Fruit fly (Drosophila melanogaster) whole organism, pupa: ENCODE measurements around the gene CG32564.

ENCODE experiments used
- CG10348 ChIP-seq: fragments of 200-800 bp; sonication (Bioruptor generic); IDR thresholded peaks from 2 replicates; pipeline ENCODE4 v1.3.6; 2022; ENCODE audit warnings: missing biosample characterization, missing genetic modification characterization
- CG12605 ChIP-seq: fragments of 200-800 bp; sonication (Bioruptor generic); IDR thresholded peaks from 2 replicates; pipeline ENCODE4 v1.3.6; 2022; ENCODE audit warnings: missing biosample characterization, missing genetic modification characterization
- CG13204 ChIP-seq: fragments of 200-800 bp; sonication (Bioruptor generic); optimal IDR thresholded peaks from 2 replicates; lab custom pipeline; 2018; ENCODE audit warnings: missing biosample characterization, mild to moderate bottlenecking, missing genetic modification characterization, moderate library complexity
- CG14655 ChIP-seq: fragments of 200-800 bp; sonication (Bioruptor generic); optimal IDR thresholded peaks from 3 replicates; lab custom pipeline; 2017; ENCODE audit warnings: mild to moderate bottlenecking, missing biosample characterization, missing genetic modification reagents, missing genetic modification characterization
- CG15710 ChIP-seq: fragments of 200-800 bp; sonication (Bioruptor generic); optimal IDR thresholded peaks from 2 replicates; lab custom pipeline; 2018; ENCODE audit warnings: missing biosample characterization, mild to moderate bottlenecking, missing genetic modification characterization, moderate library complexity
- CG17806 ChIP-seq: fragments of 200-800 bp; sonication (Bioruptor generic); optimal IDR thresholded peaks from 2 replicates; lab custom pipeline; 2018; ENCODE audit warnings: missing biosample characterization, mild to moderate bottlenecking, missing genetic modification characterization, moderate library complexity
- CG32121 ChIP-seq: fragments of 200-800 bp; sonication (Bioruptor generic); IDR thresholded peaks from 2 replicates; pipeline ENCODE4 v1.3.6; 2022; ENCODE audit warnings: missing biosample characterization, missing genetic modification characterization
- CG34367 ChIP-seq: fragments of 200-800 bp; sonication (Bioruptor generic); optimal IDR thresholded peaks from 2 replicates; lab custom pipeline; 2018; ENCODE audit warnings: missing biosample characterization, mild to moderate bottlenecking, missing genetic modification characterization
- CG4496 ChIP-seq: fragments of 200-800 bp; sonication (Bioruptor generic); IDR thresholded peaks from 3 replicates; pipeline ENCODE4 v1.3.6; 2022; ENCODE audit warnings: missing biosample characterization, missing genetic modification characterization
- CG8159 ChIP-seq: fragments of 200-800 bp; sonication (Bioruptor generic); optimal IDR thresholded peaks from 3 replicates; lab custom pipeline; 2018; ENCODE audit warnings: missing biosample characterization, mild to moderate bottlenecking, missing genetic modification characterization, moderate library complexity
- CG8301 ChIP-seq: fragments of 200-800 bp; sonication (Bioruptor generic); optimal IDR thresholded peaks from 2 replicates; lab custom pipeline; 2018; ENCODE audit warnings: missing biosample characterization, mild to moderate bottlenecking, missing genetic modification characterization
- CG9948 ChIP-seq: fragments of 200-800 bp; sonication (Bioruptor generic); optimal IDR thresholded peaks from 2 replicates; lab custom pipeline; 2018; ENCODE audit warnings: missing biosample characterization, mild to moderate bottlenecking, missing genetic modification characterization, moderate library complexity
- D1 ChIP-seq: fragments of 200-800 bp; sonication (Bioruptor generic); optimal IDR thresholded peaks from 2 replicates; lab custom pipeline; 2018; ENCODE audit warnings: missing biosample characterization, mild to moderate bottlenecking, missing genetic modification characterization, moderate library complexity
- EcR ChIP-seq: fragments of 200-800 bp; sonication (Bioruptor generic); optimal IDR thresholded peaks from 3 replicates; lab custom pipeline; 2019; ENCODE audit warnings: missing biosample characterization, missing genetic modification characterization, mild to moderate bottlenecking, moderate library complexity, missing genetic modification reagents
- Ets98B ChIP-seq: fragments of 200-800 bp; sonication (Bioruptor generic); IDR thresholded peaks from 2 replicates; pipeline ENCODE4 v1.3.6; 2022; ENCODE audit warnings: missing biosample characterization, missing genetic modification characterization
- Pif1A ChIP-seq: fragments of 200-800 bp; sonication (Bioruptor generic); optimal IDR thresholded peaks from 3 replicates; lab custom pipeline; 2016; ENCODE audit warnings: missing biosample characterization, missing genetic modification characterization
- Pif1B ChIP-seq: fragments of 200-800 bp; sonication (Bioruptor generic); optimal IDR thresholded peaks from 3 replicates; lab custom pipeline; 2016; ENCODE audit warnings: missing biosample characterization, missing genetic modification characterization
- Snoo ChIP-seq: fragments of 200-800 bp; sonication (Bioruptor generic); optimal IDR thresholded peaks from 3 replicates; lab custom pipeline; 2017; ENCODE audit warnings: missing biosample characterization, mild to moderate bottlenecking, missing genetic modification characterization, inconsistent platforms
- fd96Ca ChIP-seq: fragments of 200-800 bp; sonication (Bioruptor generic); IDR thresholded peaks from 3 replicates; pipeline ENCODE4 v1.3.6; 2022; ENCODE audit warnings: missing biosample characterization, missing genetic modification characterization
- gl ChIP-seq: fragments of 200-800 bp; sonication (Bioruptor generic); optimal IDR thresholded peaks from 2 replicates; lab custom pipeline; 2018; ENCODE audit warnings: missing biosample characterization, mild to moderate bottlenecking, missing genetic modification characterization
- rn ChIP-seq: fragments of 200-800 bp; sonication (Bioruptor generic); IDR thresholded peaks from 2 replicates; pipeline ENCODE4 v1.3.6; 2022; ENCODE audit warnings: missing biosample characterization, missing genetic modification characterization

CG32564 gene

dm6 chrX:17218232-17218951 is 12.2 kb downstream of the CG32564 start, which contains the start of gene CG12998:
Gene CG12998, plus strand, starts transcription at chrX:17218667.
- TF ChIP-seq CG34367 (tag; lab: Kevin White, UChicago) (no peak), CG15710 (tag; lab: Kevin White, UChicago) (no peak), Pif1B (peak; percentile 28), CG10348 (no peak), CG32121 (GFP tag; lab: Robert Waterston, UW) (no peak), CG4496 (GFP tag; lab: Robert Waterston, UW) (peak; percentile 65; the same call in 2 of the 3 replicates), fd96Ca (peak; percentile 64; the same call in 2 of the 3 replicates), CG12605 (GFP tag; lab: Robert Waterston, UW) (0 out of 2 replicates have a peak, but pooled peaks have one; percentile 11), D1 (tag; lab: Kevin White, UChicago) (no peak), Ets98B (GFP tag; lab: Robert Waterston, UW) (peak; percentile 47), EcR (GFP tag; lab: Kevin White, UChicago) (no peak), CG8159 (tag; lab: Kevin White, UChicago) (peak; percentile 59), Snoo (no peak), rn (GFP tag; lab: Robert Waterston, UW) (no peak), CG13204 (GFP tag; lab: Kevin White, UChicago) (no peak), Pif1A (GFP tag; lab: Kevin White, UChicago) (no peak), CG8301 (peak; percentile 27), CG9948 (tag; lab: Kevin White, UChicago) (no peak), CG17806 (no peak), gl (tag; lab: Kevin White, UChicago) (no peak), CG14655 (GFP tag; lab: Kevin White, UChicago) (peak; percentile 33)

- TF ChIP-seq CG8301 (no peak), CG9948 (tag; lab: Kevin White, UChicago) (no peak), D1 (tag; lab: Kevin White, UChicago) (no peak), CG17806 (no peak), Pif1A (GFP tag; lab: Kevin White, UChicago) (no peak), rn (GFP tag; lab: Robert Waterston, UW) (no peak), Ets98B (GFP tag; lab: Robert Waterston, UW) (no peak), CG10348 (no peak), Pif1B (no peak), CG14655 (GFP tag; lab: Kevin White, UChicago) (no peak), gl (tag; lab: Kevin White, UChicago) (no peak), CG13204 (GFP tag; lab: Kevin White, UChicago) (no peak), CG15710 (tag; lab: Kevin White, UChicago) (no peak), CG32121 (GFP tag; lab: Robert Waterston, UW) (no peak)
Measured at dm6 chrX:17221142-17221541, 14.9 kb downstream of the CG32564 start, which contains the start of gene CG5172. Gene CG5172, plus strand, starts transcription at chrX:17221442.

dm6 chrX:17223715-17224114 is 17.5 kb downstream of the CG32564 start, which contains the start of gene CG34327:
Gene CG34327, minus strand, starts transcription at chrX:17223815.
- TF ChIP-seq fd96Ca (no peak), CG8301 (no peak), CG8159 (tag; lab: Kevin White, UChicago) (no peak), Snoo (no peak), CG32121 (GFP tag; lab: Robert Waterston, UW) (no peak), rn (GFP tag; lab: Robert Waterston, UW) (no peak), Ets98B (GFP tag; lab: Robert Waterston, UW) (no peak), Pif1A (GFP tag; lab: Kevin White, UChicago) (no peak), EcR (GFP tag; lab: Kevin White, UChicago) (no peak), CG15710 (tag; lab: Kevin White, UChicago) (no peak)

- TF ChIP-seq CG10348 (no peak), CG15710 (tag; lab: Kevin White, UChicago) (no peak), EcR (GFP tag; lab: Kevin White, UChicago) (no peak), gl (tag; lab: Kevin White, UChicago) (no peak), CG4496 (GFP tag; lab: Robert Waterston, UW) (no peak), D1 (tag; lab: Kevin White, UChicago) (no peak), CG8301 (no peak), CG12605 (GFP tag; lab: Robert Waterston, UW) (no peak), CG13204 (GFP tag; lab: Kevin White, UChicago) (no peak)
Measured at dm6 chrX:17225972-17226680, 19.9 kb downstream of the CG32564 start.

- TF ChIP-seq Ets98B (GFP tag; lab: Robert Waterston, UW) (no peak), CG14655 (GFP tag; lab: Kevin White, UChicago) (no peak), CG32121 (GFP tag; lab: Robert Waterston, UW) (no peak), Pif1B (no peak), fd96Ca (no peak), CG13204 (GFP tag; lab: Kevin White, UChicago) (no peak), CG4496 (GFP tag; lab: Robert Waterston, UW) (no peak), CG17806 (no peak), CG8301 (no peak), Pif1A (GFP tag; lab: Kevin White, UChicago) (no peak)
Measured at dm6 chrX:17226681-17227019, 20.4 kb downstream of the CG32564 start, which contains the start of gene CG10598. Gene CG10598, minus strand, starts transcription at chrX:17226867.
